Worm (Caenorhabditis elegans): ENCODE data around the gene F26G1.2.

ce11 chrII:4773891-4774432 lies 11.1 kb downstream of the F26G1.2 start, which contains the start of the genes F26G1.9 and F26G1.10:
- TF ChIP-seq ZK546.5 (tag; optimal IDR thresholded peaks at IDR 0.05) = no peak
- TF ChIP-seq nhr-77 (tag; optimal IDR thresholded peaks at IDR 0.05) = no peak
- TF ChIP-seq elt-1 (tag; optimal IDR thresholded peaks at IDR 0.05) = no peak
- TF ChIP-seq nhr-11 (tag; optimal IDR thresholded peaks at IDR 0.05) = no peak
- TF ChIP-seq fkh-10 (GFP tag; optimal IDR thresholded peaks at IDR 0.05) = no peak
- no peak for TF ChIP-seq nhr-76 (tag; optimal IDR thresholded peaks at IDR 0.05)
- TF ChIP-seq nhr-25 (tag; optimal IDR thresholded peaks at IDR 0.05) = no peak
